Worm (Caenorhabditis elegans) whole organism, dauer: Measurements from ENCODE around the gene pgl-3.

Source experiments
- unc-62 ChIP-seq: sonication (generic microtip); optimal IDR thresholded peaks from 2 replicates; lab custom pipeline; 2017; ENCODE audit warnings: missing biosample characterization, missing genetic modification reagents, missing genetic modification characterization

The pgl-3 gene

ce11 chrV:4791569-4791968, 35.8 kb downstream of the pgl-3 start, which contains the start of gene R02F11.11:
TSS of gene R02F11.11 (plus strand) at chrV:4791869.
- TF ChIP-seq unc-62 (GFP tag; lab: Kevin White, UChicago): no peak

- no peak for TF ChIP-seq unc-62 (GFP tag; lab: Kevin White, UChicago)
Observed at ce11 chrV:4794308-4794707, 38.5 kb downstream of the pgl-3 start, which contains the start of gene R02F11.2. TSS of gene R02F11.2 (plus strand) at chrV:4794599.

ce11 chrV:4800794-4801193, 45.0 kb downstream of the pgl-3 start, which contains the start of gene R02F11.1:
TSS of gene R02F11.1 (plus strand) at chrV:4801094.
- no peak for TF ChIP-seq unc-62 (GFP tag; lab: Kevin White, UChicago)

ce11 chrV:4801943-4802342, 46.2 kb downstream of the pgl-3 start:
- TF ChIP-seq unc-62 (GFP tag; lab: Kevin White, UChicago): no peak

- TF ChIP-seq unc-62 (GFP tag; lab: Kevin White, UChicago): no peak
Observed at ce11 chrV:4805847-4806246, 50.1 kb downstream of the pgl-3 start, which contains the start of gene R02F11.3. TSS of gene R02F11.3 (minus strand) at chrV:4805947.

ce11 chrV:4806859-4807258, 51.1 kb downstream of the pgl-3 start:
- no peak for TF ChIP-seq unc-62 (GFP tag; lab: Kevin White, UChicago)
